Worm (Caenorhabditis elegans): ENCODE measurements around the gene T12D8.10.

T12D8.10 gene

DNA sequence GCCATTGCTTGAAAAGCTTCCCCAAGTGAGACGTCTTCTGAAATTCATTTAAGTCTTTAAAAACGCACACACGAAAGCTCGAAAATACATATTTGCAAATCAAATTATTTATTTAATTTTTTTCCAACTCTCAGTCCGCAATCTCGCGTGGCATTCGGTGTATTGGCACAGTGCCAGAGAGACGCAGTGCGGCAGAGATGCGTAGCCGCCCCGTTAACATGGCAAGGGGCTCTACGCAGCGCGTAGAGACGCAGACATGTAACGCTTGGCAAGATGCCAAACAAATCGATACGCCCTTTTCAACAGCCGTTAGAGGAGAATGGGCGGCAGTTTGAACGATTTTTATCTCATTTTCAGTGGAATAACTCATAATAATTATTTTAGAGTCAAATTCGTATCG lies 1.4 kb upstream of the T12D8.10 start, which contains the start of the genes drr-2 and set-16 (continued):
- peak; percentile 98 for TF ChIP-seq somi-1 (GFP tag; optimal IDR thresholded peaks at IDR 0.05)
- TF ChIP-seq egrh-3 (GFP tag; IDR thresholded peaks at IDR 0.05), result peak; percentile 71
- TF ChIP-seq F33H1.4 (GFP tag; IDR thresholded peaks at IDR 0.05), result peak; percentile 91
- TF ChIP-seq lin-54 (GFP tag; optimal IDR thresholded peaks at IDR 0.05), result peak; percentile 99
- TF ChIP-seq cebp-1 (GFP tag; IDR thresholded peaks at IDR 0.05), result peak; percentile 80
- peak; percentile 97 for TF ChIP-seq cebp-1 (tag; optimal IDR thresholded peaks at IDR 0.05)
- peak; percentile 97 for TF ChIP-seq ets-4 (GFP tag; optimal IDR thresholded peaks at IDR 0.05)
- TF ChIP-seq snpc-4 (GFP tag; optimal IDR thresholded peaks at IDR 0.05), result peak; percentile 63
- TF ChIP-seq snpc-4 (tag; optimal IDR thresholded peaks at IDR 0.05), result peak; percentile 83 to 94 (median 86)
- TF ChIP-seq lir-1 (GFP tag; conservative IDR thresholded peaks at IDR 0.05), result peak; percentile 98
- peak; percentile 97 for TF ChIP-seq egl-44 (GFP tag; IDR thresholded peaks at IDR 0.05)
- TF ChIP-seq rcor-1 (GFP tag; IDR thresholded peaks at IDR 0.05), result peak; percentile 99
- TF ChIP-seq die-1 (tag; optimal IDR thresholded peaks at IDR 0.05), result peak; percentile 81
- peak; percentile 97 for TF ChIP-seq madf-6 (GFP tag; IDR thresholded peaks at IDR 0.05)
- no peak for TF ChIP-seq hlh-26 (GFP tag; conservative IDR thresholded peaks at IDR 0.05)
- TF ChIP-seq lin-26 (GFP tag; IDR thresholded peaks at IDR 0.05), result peak; percentile 93
- TF ChIP-seq zfh-2 (GFP tag; conservative IDR thresholded peaks at IDR 0.05), result peak; percentile 98
- peak; percentile 90 for TF ChIP-seq Y67H2A.10 (GFP tag; conservative IDR thresholded peaks at IDR 0.05)
- no peak for TF ChIP-seq sdz-38 (tag; optimal IDR thresholded peaks at IDR 0.05)
- TF ChIP-seq tlf-1 (GFP tag; optimal IDR thresholded peaks at IDR 0.05), result peak; percentile 100
- peak; percentile 93 for TF ChIP-seq egl-18 (GFP tag; IDR thresholded peaks at IDR 0.05)
- TF ChIP-seq let-526 (GFP tag; IDR thresholded peaks at IDR 0.05), result peak; percentile 97
- peak; percentile 46 for TF ChIP-seq F57A8.1 (GFP tag; optimal IDR thresholded peaks at IDR 0.05)
- TF ChIP-seq Y56A3A.18 (GFP tag; IDR thresholded peaks at IDR 0.05), result peak; percentile 95
- TF ChIP-seq atf-7 (tag; optimal IDR thresholded peaks at IDR 0.05), result peak; percentile 99
- peak; percentile 91; the same call in 1 of the 2 replicates for TF ChIP-seq nfya-2 (GFP tag; IDR thresholded peaks at IDR 0.05)
- peak; percentile 80; the same call in 1 of the 2 replicates for TF ChIP-seq bed-2 (GFP tag; IDR thresholded peaks at IDR 0.05)
- peak; percentile 82 for TF ChIP-seq lsy-27 (tag; optimal IDR thresholded peaks at IDR 0.05; ENCODE audit: borderline replicate concordance, insufficient read depth)
- peak; percentile 95 for TF ChIP-seq F23B12.7 (tag; optimal IDR thresholded peaks at IDR 0.05; ENCODE audit: insufficient read depth)
- TF ChIP-seq nhr-179 (tag; optimal IDR thresholded peaks at IDR 0.05), result peak; percentile 65
- TF ChIP-seq ceh-79 (tag; optimal IDR thresholded peaks at IDR 0.05), result peak; percentile 96
- TF ChIP-seq unc-62 (GFP tag; optimal IDR thresholded peaks at IDR 0.05), result no peak
- TF ChIP-seq gei-17 (GFP tag; optimal IDR thresholded peaks at IDR 0.05), result peak; percentile 93
- TF ChIP-seq sptf-2 (GFP tag; optimal IDR thresholded peaks at IDR 0.05), result no peak
- peak; percentile 100 for TF ChIP-seq attf-5 (GFP tag; optimal IDR thresholded peaks at IDR 0.05)
- peak; percentile 19 for TF ChIP-seq rpc-1 (optimal IDR thresholded peaks at IDR 0.05)
- peak; percentile 14 for TF ChIP-seq rpc-1 (tag; optimal IDR thresholded peaks at IDR 0.05)
- TF ChIP-seq F55B11.4 (tag; optimal IDR thresholded peaks at IDR 0.05; ENCODE audit: borderline replicate concordance, insufficient read depth), result no peak
- peak; percentile 30 for TF ChIP-seq B0261.1 (tag; optimal IDR thresholded peaks at IDR 0.05)
- TF ChIP-seq attf-3 (GFP tag; conservative IDR thresholded peaks at IDR 0.05), result peak; percentile 78
- no peak for TF ChIP-seq ceh-40 (GFP tag; IDR thresholded peaks at IDR 0.05)
- TF ChIP-seq lag-1 (GFP tag; IDR thresholded peaks at IDR 0.05), result 0 out of 2 replicates have a peak, but pooled peaks have one; percentile 76
- peak; percentile 98 for TF ChIP-seq zim-3 (tag; optimal IDR thresholded peaks at IDR 0.05)
- peak; percentile 81 for TF ChIP-seq F52B5.7 (tag; optimal IDR thresholded peaks at IDR 0.05)
- TF ChIP-seq Y53G8AR.9 (GFP tag; conservative IDR thresholded peaks at IDR 0.05), result peak; percentile 100
- TF ChIP-seq C17E4.6 (GFP tag; IDR thresholded peaks at IDR 0.05), result peak; percentile 98
- TF ChIP-seq B0019.2 (GFP tag; conservative IDR thresholded peaks at IDR 0.05), result peak; percentile 94
- peak; percentile 91 for TF ChIP-seq B0035.1 (tag; optimal IDR thresholded peaks at IDR 0.05)
- TF ChIP-seq K11D2.4 (GFP tag; IDR thresholded peaks at IDR 0.05), result peak; percentile 98

Measured in whole organism, young adult.